Fruit fly (Drosophila melanogaster): ENCODE measurements around the gene Rrp40.

dm6 chr2L:1715699-1716333 lies 12.7 kb upstream of the Rrp40 start, which contains the start of gene frtz:
- TF ChIP-seq insv (optimal IDR thresholded peaks at IDR 0.05) (no peak), h (optimal IDR thresholded peaks at IDR 0.05) (no peak), ttk (optimal IDR thresholded peaks at IDR 0.05) (no peak)
